Fruit fly (Drosophila melanogaster): Measurements from ENCODE around the gene puc.

- TF ChIP-seq CG11617 (GFP tag; optimal IDR thresholded peaks at IDR 0.05) = no peak
- TF ChIP-seq kay (GFP tag; ENCODE audit: borderline replicate concordance) = no peak
- TF ChIP-seq CG7101 (tag; optimal IDR thresholded peaks at IDR 0.05) = no peak
- TF ChIP-seq CG7045 (GFP tag; optimal IDR thresholded peaks at IDR 0.05) = no peak
- no peak for TF ChIP-seq Clk (GFP tag; optimal IDR thresholded peaks at IDR 0.05)
Measured at dm6 chr3R:8110951-8111350, 5.8 kb downstream of the puc start.
